Fruit fly (Drosophila melanogaster): ENCODE data around the gene CG6865.
A peak's percentile ranks its signal among the peaks of the same experiment; 100 is the strongest.

The CG6865 gene

DNA sequence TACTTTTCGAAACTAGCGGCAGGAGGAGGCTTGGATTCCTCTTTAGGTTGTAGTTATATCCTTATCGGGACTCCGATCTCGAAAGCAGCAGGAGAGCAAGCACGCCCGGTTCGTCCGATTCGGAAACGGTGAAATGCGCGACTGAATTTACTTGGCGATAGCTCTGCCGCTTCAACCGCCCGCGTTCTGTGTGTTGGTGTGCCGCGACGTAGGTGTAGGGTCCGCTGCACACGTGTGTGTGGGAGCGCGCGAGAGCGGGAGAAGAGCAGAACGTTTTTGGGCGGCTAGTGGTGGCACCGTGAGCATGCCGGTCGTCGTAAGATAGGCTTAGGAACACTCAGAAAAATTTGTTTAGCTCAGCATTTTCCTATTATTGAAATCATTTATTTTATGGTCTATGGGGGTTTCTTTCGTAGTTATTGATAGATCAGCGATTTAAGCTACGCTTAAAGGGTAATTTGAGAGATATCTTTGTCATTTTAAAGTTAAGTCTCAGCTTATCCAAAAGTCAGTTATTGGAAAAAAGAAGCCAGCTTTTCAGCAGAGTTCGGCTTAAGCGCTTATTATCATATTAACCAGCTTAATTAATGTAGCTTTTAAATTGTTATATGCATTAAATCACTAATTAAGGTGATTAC, 23.0 kb upstream of the CG6865 start:
- TF ChIP-seq Ptx1 (GFP tag; IDR thresholded peaks at IDR 0.05) = no peak
- no peak for TF ChIP-seq al (GFP tag; IDR thresholded peaks at IDR 0.05)
- TF ChIP-seq Atf6 (GFP tag; IDR thresholded peaks at IDR 0.05) = no peak
- no peak for TF ChIP-seq gt (GFP tag; IDR thresholded peaks at IDR 0.05)
- TF ChIP-seq ab (GFP tag; optimal IDR thresholded peaks at IDR 0.05) = no peak
- TF ChIP-seq CG10979 (tag; optimal IDR thresholded peaks at IDR 0.05) = peak; percentile 33
- TF ChIP-seq disco-r (GFP tag; optimal IDR thresholded peaks at IDR 0.05) = no peak
- TF ChIP-seq mirr (GFP tag; optimal IDR thresholded peaks at IDR 0.05) = peak; percentile 24
- no peak for TF ChIP-seq Kr (GFP tag; optimal IDR thresholded peaks at IDR 0.05)
- no peak for TF ChIP-seq CG14050 (GFP tag; IDR thresholded peaks at IDR 0.05)
- TF ChIP-seq chinmo (GFP tag; IDR thresholded peaks at IDR 0.05; ENCODE audit: partially characterized antibody) = no peak
- TF ChIP-seq sqz (GFP tag; optimal IDR thresholded peaks at IDR 0.05) = no peak
- TF ChIP-seq CG6683 (GFP tag; optimal IDR thresholded peaks at IDR 0.05) = no peak
- no peak for TF ChIP-seq h (optimal IDR thresholded peaks at IDR 0.05)
- TF ChIP-seq Rfx (GFP tag; IDR thresholded peaks at IDR 0.05) = no peak
- TF ChIP-seq Xbp1 (GFP tag; optimal IDR thresholded peaks at IDR 0.05) = peak; percentile 42
- peak; percentile 2 for TF ChIP-seq CG3995 (GFP tag; optimal IDR thresholded peaks at IDR 0.05)
- TF ChIP-seq oc (tag; optimal IDR thresholded peaks at IDR 0.05) = peak; percentile 66
- peak; percentile 0 for TF ChIP-seq bcd (GFP tag; optimal IDR thresholded peaks at IDR 0.05)
- no peak for TF ChIP-seq ken (GFP tag; IDR thresholded peaks at IDR 0.05)
- peak; percentile 20 for TF ChIP-seq CG6813 (GFP tag; optimal IDR thresholded peaks at IDR 0.05)
- peak; percentile 28 for TF ChIP-seq dm (GFP tag; optimal IDR thresholded peaks at IDR 0.05)
- no peak for TF ChIP-seq odd (GFP tag; optimal IDR thresholded peaks at IDR 0.05)
- no peak for TF ChIP-seq ci (GFP tag; IDR thresholded peaks at IDR 0.05)
- TF ChIP-seq HLH4C (GFP tag; IDR thresholded peaks at IDR 0.05; ENCODE audit: partially characterized antibody) = no peak
- TF ChIP-seq CG3163 (GFP tag; optimal IDR thresholded peaks at IDR 0.05) = no peak
- TF ChIP-seq lbe (GFP tag; optimal IDR thresholded peaks at IDR 0.05) = no peak
- no peak for TF ChIP-seq shn (GFP tag; optimal IDR thresholded peaks at IDR 0.05)
- peak; percentile 58 for TF ChIP-seq CG10543 (GFP tag; optimal IDR thresholded peaks at IDR 0.05)
- no peak for TF ChIP-seq Spps (tag; optimal IDR thresholded peaks at IDR 0.05)
- TF ChIP-seq CG7963 (GFP tag; IDR thresholded peaks at IDR 0.05; ENCODE audit: partially characterized antibody) = no peak
- TF ChIP-seq HLH3B (GFP tag; IDR thresholded peaks at IDR 0.05) = no peak
- TF ChIP-seq chn (GFP tag; optimal IDR thresholded peaks at IDR 0.05) = no peak
- TF ChIP-seq insv (GFP tag; optimal IDR thresholded peaks at IDR 0.05) = peak in 1 of 2 experiments; percentile 59
- TF ChIP-seq ttk (GFP tag; IDR thresholded peaks at IDR 0.05) = no peak
- TF ChIP-seq CG34422 (GFP tag; IDR thresholded peaks at IDR 0.05) = no peak
- no peak for TF ChIP-seq CG18619 (GFP tag; optimal IDR thresholded peaks at IDR 0.05)
- no peak for TF ChIP-seq Nf-YA (GFP tag; IDR thresholded peaks at IDR 0.05)
- TF ChIP-seq CG14965 (GFP tag; optimal IDR thresholded peaks at IDR 0.05; ENCODE audit: borderline replicate concordance) = no peak
- peak; percentile 22 for TF ChIP-seq cwo (GFP tag; optimal IDR thresholded peaks at IDR 0.05)
- peak; percentile 13 for TF ChIP-seq bab2 (GFP tag; optimal IDR thresholded peaks at IDR 0.05)
- TF ChIP-seq gfzf (GFP tag; optimal IDR thresholded peaks at IDR 0.05) = no peak
- TF ChIP-seq kni (GFP tag; optimal IDR thresholded peaks at IDR 0.05) = peak; percentile 57
- TF ChIP-seq MESR4 (GFP tag; optimal IDR thresholded peaks at IDR 0.05) = no peak
- TF ChIP-seq YL-1 (GFP tag; optimal IDR thresholded peaks at IDR 0.05) = no peak
- no peak for TF ChIP-seq Tbp (GFP tag; optimal IDR thresholded peaks at IDR 0.05)
- TF ChIP-seq CG6791 (GFP tag; IDR thresholded peaks at IDR 0.05; ENCODE audit: partially characterized antibody) = no peak
- TF ChIP-seq Side (GFP tag; optimal IDR thresholded peaks at IDR 0.05) = peak; percentile 11
- no peak for TF ChIP-seq hb (GFP tag; IDR thresholded peaks at IDR 0.05; ENCODE audit: partially characterized antibody)
- no peak for TF ChIP-seq CG12659 (GFP tag; optimal IDR thresholded peaks at IDR 0.05)
- no peak for TF ChIP-seq CG1024 (GFP tag; IDR thresholded peaks at IDR 0.05)
